Fruit fly (Drosophila melanogaster): ENCODE data around the gene Mst84Dc.

Mst84Dc gene

DNA sequence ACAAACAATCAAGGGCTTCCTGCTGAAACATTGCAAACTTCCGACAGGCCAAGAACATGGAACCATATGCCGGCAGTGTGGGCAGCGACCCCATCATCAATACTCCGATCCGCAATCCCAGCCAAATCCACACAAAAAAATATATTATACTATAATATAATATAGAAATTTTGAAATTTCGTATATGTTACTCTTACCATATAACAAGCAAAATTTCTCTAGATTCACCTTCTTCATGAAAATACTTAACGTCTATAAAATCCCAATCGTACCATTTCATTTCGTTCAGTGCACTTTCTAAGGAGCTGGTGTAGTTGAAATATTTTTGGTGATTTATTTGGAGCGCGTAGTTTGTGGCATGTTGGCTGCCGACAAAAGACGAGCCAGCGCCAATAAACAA lies 29.9 kb downstream of the Mst84Dc start (continued):
- no peak for TF ChIP-seq CG3995 (GFP tag; optimal IDR thresholded peaks at IDR 0.05)
- 0 out of 3 replicates have a peak, but pooled peaks have one; percentile 28 for TF ChIP-seq z (GFP tag; IDR thresholded peaks at IDR 0.05)
- no peak for TF ChIP-seq BtbVII (GFP tag; optimal IDR thresholded peaks at IDR 0.05)
- TF ChIP-seq CTCF (GFP tag; optimal IDR thresholded peaks at IDR 0.05): no peak
- TF ChIP-seq hbn (GFP tag; IDR thresholded peaks at IDR 0.05; ENCODE audit: partially characterized antibody): no peak
- no peak for TF ChIP-seq CG2889 (GFP tag; IDR thresholded peaks at IDR 0.05)
- no peak for TF ChIP-seq twi (tag; optimal IDR thresholded peaks at IDR 0.05)
- no peak for TF ChIP-seq Antp (GFP tag; optimal IDR thresholded peaks at IDR 0.05)
- peak; percentile 38 for TF ChIP-seq Meics (GFP tag; optimal IDR thresholded peaks at IDR 0.05)
- TF ChIP-seq CG9817 (tag; optimal IDR thresholded peaks at IDR 0.05): peak; percentile 10
- no peak for TF ChIP-seq NK7.1 (GFP tag; optimal IDR thresholded peaks at IDR 0.05)
- TF ChIP-seq ken (GFP tag; IDR thresholded peaks at IDR 0.05): no peak
- TF ChIP-seq CG17829 (tag; optimal IDR thresholded peaks at IDR 0.05): no peak
- 0 out of 2 replicates have a peak, but pooled peaks have one; percentile 20 for TF ChIP-seq CG10366 (GFP tag; IDR thresholded peaks at IDR 0.05)
- TF ChIP-seq CG11456 (GFP tag; IDR thresholded peaks at IDR 0.05): no peak
- TF ChIP-seq sug (tag; optimal IDR thresholded peaks at IDR 0.05): no peak
- no peak for TF ChIP-seq CG7745 (tag; optimal IDR thresholded peaks at IDR 0.05)
- TF ChIP-seq CG15479 (GFP tag; optimal IDR thresholded peaks at IDR 0.05): no peak
- TF ChIP-seq CG2712 (tag; optimal IDR thresholded peaks at IDR 0.05): no peak
- TF ChIP-seq slbo (GFP tag; IDR thresholded peaks at IDR 0.05): peak; percentile 39; the same call in 1 of the 2 replicates
- peak in 1 of 2 experiments; percentile 49 for TF ChIP-seq Hr51 (GFP tag; optimal IDR thresholded peaks at IDR 0.05)
- TF ChIP-seq pita (GFP tag; optimal IDR thresholded peaks at IDR 0.05): no peak
- TF ChIP-seq Fer2 (tag; optimal IDR thresholded peaks at IDR 0.05): no peak
- peak; percentile 40 for TF ChIP-seq CG13424 (tag; optimal IDR thresholded peaks at IDR 0.05)
- no peak for TF ChIP-seq CG3726 (GFP tag; IDR thresholded peaks at IDR 0.05)
- no peak for TF ChIP-seq HmgD (GFP tag; optimal IDR thresholded peaks at IDR 0.05)
- no peak for TF ChIP-seq CG12942 (GFP tag; optimal IDR thresholded peaks at IDR 0.05)
- no peak for TF ChIP-seq CG18619 (GFP tag; optimal IDR thresholded peaks at IDR 0.05)
- 0 out of 2 replicates have a peak, but pooled peaks have one; percentile 24 for TF ChIP-seq CG14441 (GFP tag; IDR thresholded peaks at IDR 0.05)
- no peak for TF ChIP-seq CG7357 (GFP tag; IDR thresholded peaks at IDR 0.05)
- TF ChIP-seq Asciz (GFP tag; optimal IDR thresholded peaks at IDR 0.05): no peak
- TF ChIP-seq Atf-2 (GFP tag; optimal IDR thresholded peaks at IDR 0.05): no peak
- TF ChIP-seq CG9932 (GFP tag; IDR thresholded peaks at IDR 0.05): peak; percentile 33; the same call in 1 of the 2 replicates
- no peak for TF ChIP-seq Hsf (GFP tag; optimal IDR thresholded peaks at IDR 0.05)
- no peak for TF ChIP-seq CG7786 (GFP tag; optimal IDR thresholded peaks at IDR 0.05)
- no peak for TF ChIP-seq CG1233 (GFP tag; optimal IDR thresholded peaks at IDR 0.05)

DNA sequence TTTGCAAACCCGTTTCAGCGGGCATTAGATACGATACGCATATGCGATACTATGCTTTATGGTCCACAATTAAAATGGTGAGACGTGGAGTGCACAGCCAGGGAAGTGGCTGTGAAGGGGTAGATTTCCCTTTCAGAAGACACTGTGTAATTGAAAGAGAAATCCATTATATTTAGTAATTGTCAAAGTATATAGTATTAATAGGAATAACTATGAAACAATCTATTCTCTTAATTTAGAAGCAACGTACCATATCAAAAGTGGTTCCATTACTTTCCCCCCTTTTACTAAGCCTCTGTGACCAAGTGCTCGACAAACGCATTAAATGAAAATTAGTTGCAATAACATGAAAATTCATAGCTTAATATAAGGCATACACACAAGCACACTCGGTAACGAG lies 33.8 kb downstream of the Mst84Dc start:
- peak; percentile 60 for TF ChIP-seq Drgx (GFP tag; IDR thresholded peaks at IDR 0.05)
- TF ChIP-seq CG11696 (GFP tag; IDR thresholded peaks at IDR 0.05): no peak
- TF ChIP-seq CG3163 (GFP tag; optimal IDR thresholded peaks at IDR 0.05): no peak
- no peak for TF ChIP-seq tgo (GFP tag; IDR thresholded peaks at IDR 0.05)
- no peak for TF ChIP-seq CG14710 (tag; optimal IDR thresholded peaks at IDR 0.05)
- TF ChIP-seq HLHmδ (GFP tag; optimal IDR thresholded peaks at IDR 0.05): no peak
- TF ChIP-seq ara (GFP tag; IDR thresholded peaks at IDR 0.05): no peak
- TF ChIP-seq Dek (tag; optimal IDR thresholded peaks at IDR 0.05): no peak
- no peak for TF ChIP-seq Dip2 (GFP tag; IDR thresholded peaks at IDR 0.05)
- no peak for TF ChIP-seq CG10321 (GFP tag; IDR thresholded peaks at IDR 0.05)
- no peak for TF ChIP-seq CG15073 (GFP tag; optimal IDR thresholded peaks at IDR 0.05)
- TF ChIP-seq CG8281 (tag; optimal IDR thresholded peaks at IDR 0.05): no peak
- TF ChIP-seq sens (GFP tag): peak; percentile 5
- no peak for TF ChIP-seq peb (GFP tag; IDR thresholded peaks at IDR 0.05)

Data from whole organism, embryonic.